Worm (Caenorhabditis elegans) whole organism, L4 larva: ENCODE data around the gene glc-4.

Source experiments
- D1046.2 ChIP-seq: fragments of 200-800 bp; sonication (Bioruptor generic); IDR thresholded peaks from 2 replicates; pipeline ENCODE4 v1.3.6; 2022; ENCODE audit warnings: missing genetic modification characterization, missing compliant biosample characterization
- F26F4.8 ChIP-seq: fragments of 200-800 bp; sonication (Bioruptor generic); conservative IDR thresholded peaks from 2 replicates; pipeline ENCODE4 v1.3.6; 2022; ENCODE audit warnings: missing genetic modification characterization, missing compliant biosample characterization
- F49E8.2 ChIP-seq: sonication (generic microtip); optimal IDR thresholded peaks from 2 replicates; lab custom pipeline; 2016; ENCODE audit warnings: missing compliant biosample characterization, mild to moderate bottlenecking, missing genetic modification characterization, borderline replicate concordance
- R02D3.7 ChIP-seq: fragments of 150-350 bp; sonication (generic microtip); optimal IDR thresholded peaks from 3 replicates; lab custom pipeline; 2014; ENCODE audit warnings: missing biosample characterization, missing genetic modification characterization
- T26A8.4 ChIP-seq: fragments of 200-800 bp; sonication (Bioruptor generic); IDR thresholded peaks from 2 replicates; pipeline ENCODE4 v1.3.6; 2022; ENCODE audit warnings: missing genetic modification characterization, missing compliant biosample characterization
- aha-1 ChIP-seq: fragments of 150-350 bp; peaks from one replicate; lab custom pipeline; 2014; ENCODE audit warnings: missing biosample characterization, missing genetic modification characterization
- ama-1 ChIP-seq: fragments of 150-350 bp; optimal IDR thresholded peaks from 2 replicates; lab custom pipeline; 2014; ENCODE audit warnings: inconsistent platforms, mixed read lengths
- ceh-28 ChIP-seq: fragments of 150-350 bp; optimal IDR thresholded peaks from 2 replicates; lab custom pipeline; 2014; ENCODE audit warnings: missing biosample characterization, missing genetic modification reagents, missing genetic modification characterization
- ceh-32 ChIP-seq: sonication (generic microtip); optimal IDR thresholded peaks from 2 replicates; lab custom pipeline; 2016; ENCODE audit warnings: mild to moderate bottlenecking, missing genetic modification characterization, missing compliant biosample characterization; ENCODE audit not compliant: poor library complexity
- ceh-44 ChIP-seq: fragments of 200-800 bp; sonication (Bioruptor generic); IDR thresholded peaks from 2 replicates; pipeline ENCODE4 v1.3.6; 2022; ENCODE audit warnings: missing genetic modification reagents, missing genetic modification characterization, missing compliant biosample characterization
- ceh-62 ChIP-seq: sonication (generic microtip); optimal IDR thresholded peaks from 2 replicates; lab custom pipeline; 2017; ENCODE audit warnings: missing biosample characterization, missing genetic modification characterization
- cey-2 ChIP-seq: sonication (generic microtip); optimal IDR thresholded peaks from 3 replicates; lab custom pipeline; 2017; ENCODE audit warnings: missing genetic modification characterization, mild to moderate bottlenecking, missing compliant biosample characterization, antibody characterized with exemption, borderline replicate concordance; ENCODE audit not compliant: insufficient read depth
- ctbp-1 ChIP-seq: fragments of 200-800 bp; sonication (Bioruptor generic); IDR thresholded peaks from 2 replicates; pipeline ENCODE4 v1.3.6; 2022; ENCODE audit warnings: missing genetic modification reagents, missing genetic modification characterization, missing compliant biosample characterization
- daf-12 ChIP-seq: fragments of 150-350 bp; optimal IDR thresholded peaks from 2 replicates; lab custom pipeline; 2014; ENCODE audit warnings: missing biosample characterization, missing genetic modification reagents, missing genetic modification characterization
- daf-16 ChIP-seq, 3 experiments: sonication (generic microtip); optimal IDR thresholded peaks; 2 replicates each; lab custom pipeline; 2016 to 2017; ENCODE audit warnings: missing genetic modification characterization in 3 of 3, missing genetic modification reagents in 3 of 3, mild to moderate bottlenecking in 2 of 3, missing compliant biosample characterization in 2 of 3, missing biosample characterization in 1 of 3, moderate library complexity in 1 of 3
- daf-19 ChIP-seq: fragments of 200-800 bp; sonication (Bioruptor generic); conservative IDR thresholded peaks from 2 replicates; pipeline ENCODE4 v1.3.6; 2022; ENCODE audit warnings: missing genetic modification characterization, missing compliant biosample characterization
- daf-8 ChIP-seq: fragments of 200-800 bp; sonication (Bioruptor generic); IDR thresholded peaks from 2 replicates; pipeline ENCODE4 v1.3.6; 2022; ENCODE audit warnings: missing genetic modification characterization, missing compliant biosample characterization
- dmd-9 ChIP-seq: fragments of 200-800 bp; sonication (Bioruptor generic); IDR thresholded peaks from 2 replicates; pipeline ENCODE4 v1.3.6; 2022; ENCODE audit warnings: missing genetic modification reagents, missing genetic modification characterization, missing compliant biosample characterization
- dpl-1 ChIP-seq: fragments of 150-350 bp; optimal IDR thresholded peaks from 2 replicates; lab custom pipeline; 2014; ENCODE audit warnings: missing biosample characterization, missing genetic modification reagents, missing genetic modification characterization
- egl-27 ChIP-seq: sonication (generic microtip); optimal IDR thresholded peaks from 3 replicates; lab custom pipeline; 2017; ENCODE audit warnings: missing biosample characterization, missing genetic modification reagents, missing genetic modification characterization
- egl-43 ChIP-seq: fragments of 200-800 bp; sonication (Bioruptor generic); IDR thresholded peaks from 2 replicates; pipeline ENCODE4 v1.3.6; 2022; ENCODE audit warnings: missing genetic modification reagents, missing genetic modification characterization, missing compliant biosample characterization
- fkh-10 ChIP-seq: fragments of 150-350 bp; optimal IDR thresholded peaks from 2 replicates; lab custom pipeline; 2014; ENCODE audit warnings: missing biosample characterization, missing genetic modification reagents, missing genetic modification characterization
- fos-1 ChIP-seq: fragments of 150-350 bp; optimal IDR thresholded peaks from 2 replicates; lab custom pipeline; 2014; ENCODE audit warnings: missing biosample characterization, missing genetic modification characterization
- hlh-30 ChIP-seq: sonication (generic microtip); optimal IDR thresholded peaks from 2 replicates; lab custom pipeline; 2017; ENCODE audit warnings: antibody characterized with exemption, mild to moderate bottlenecking, missing genetic modification characterization, missing compliant biosample characterization; ENCODE audit not compliant: insufficient read depth
- hmg-1.1 ChIP-seq: fragments of 200-800 bp; sonication (Bioruptor generic); IDR thresholded peaks from 2 replicates; pipeline ENCODE4 v1.3.6; 2022; ENCODE audit warnings: missing genetic modification reagents, missing genetic modification characterization, missing compliant biosample characterization
- jun-1 ChIP-seq: fragments of 150-350 bp; optimal IDR thresholded peaks from 2 replicates; lab custom pipeline; 2014; ENCODE audit warnings: missing biosample characterization, missing genetic modification reagents, missing genetic modification characterization
- lim-7 ChIP-seq: fragments of 200-800 bp; sonication (Bioruptor generic); IDR thresholded peaks from 2 replicates; pipeline ENCODE4 v1.3.6; 2022; ENCODE audit warnings: missing genetic modification characterization, missing compliant biosample characterization
- lin-13 ChIP-seq: fragments of 150-350 bp; optimal IDR thresholded peaks from 2 replicates; lab custom pipeline; 2014; ENCODE audit warnings: missing biosample characterization, missing genetic modification reagents, missing genetic modification characterization
- lin-15B ChIP-seq: fragments of 150-350 bp; sonication (generic microtip); optimal IDR thresholded peaks from 3 replicates; lab custom pipeline; 2014; ENCODE audit warnings: missing biosample characterization, missing genetic modification characterization
- lin-38 ChIP-seq: fragments of 200-800 bp; sonication (Bioruptor generic); IDR thresholded peaks from 2 replicates; pipeline ENCODE4 v1.3.6; 2022; ENCODE audit warnings: missing genetic modification reagents, missing genetic modification characterization, missing compliant biosample characterization
- lir-3 ChIP-seq: sonication (generic microtip); optimal IDR thresholded peaks from 2 replicates; lab custom pipeline; 2016; ENCODE audit warnings: mild to moderate bottlenecking, missing genetic modification characterization, missing compliant biosample characterization
- lsy-2 ChIP-seq, 2 experiments: fragments of 150-350 bp in 1 of 2; sonication (generic microtip) in 1 of 2; optimal IDR thresholded peaks; 2 replicates each; lab custom pipeline; 2014 to 2017; ENCODE audit warnings: missing biosample characterization in 2 of 2, missing genetic modification characterization in 2 of 2
- madf-5 ChIP-seq, 2 experiments: fragments of 200-800 bp; sonication (Bioruptor generic); IDR thresholded peaks; 2 replicates each; pipeline ENCODE4 v1.3.6; 2022; ENCODE audit warnings: missing compliant biosample characterization in 2 of 2, missing genetic modification characterization in 2 of 2
- mep-1 ChIP-seq: fragments of 150-350 bp; sonication (generic microtip); optimal IDR thresholded peaks from 3 replicates; lab custom pipeline; 2014; ENCODE audit warnings: missing biosample characterization, missing genetic modification characterization
- nhr-10 ChIP-seq: fragments of 150-350 bp; optimal IDR thresholded peaks from 2 replicates; lab custom pipeline; 2014; ENCODE audit warnings: missing biosample characterization, missing genetic modification characterization
- nhr-11 ChIP-seq: fragments of 150-350 bp; optimal IDR thresholded peaks from 2 replicates; lab custom pipeline; 2014; ENCODE audit warnings: missing biosample characterization, missing genetic modification characterization
- pha-4 ChIP-seq, 2 experiments: fragments of 150-350 bp in 1 of 2; fragments of 200-800 bp in 1 of 2; sonication (Bioruptor generic) in 1 of 2; IDR thresholded peaks in 1 of 2; optimal IDR thresholded peaks in 1 of 2; 2 replicates each; pipeline versions ENCODE4 v1.3.6 to Lab custom; 2014 to 2022; ENCODE audit warnings: missing genetic modification characterization in 2 of 2, missing genetic modification reagents in 2 of 2, missing biosample characterization in 1 of 2, missing compliant biosample characterization in 1 of 2
- php-3 ChIP-seq: fragments of 200-800 bp; sonication (Bioruptor generic); IDR thresholded peaks from 2 replicates; pipeline ENCODE4 v1.3.6; 2022; ENCODE audit warnings: missing genetic modification reagents, missing genetic modification characterization, missing compliant biosample characterization
- rbr-2 ChIP-seq: sonication (generic microtip); optimal IDR thresholded peaks from 2 replicates; lab custom pipeline; 2016; ENCODE audit warnings: missing genotype, missing genetic modification characterization, missing compliant biosample characterization
- saeg-2 ChIP-seq: fragments of 200-800 bp; sonication (Bioruptor generic); IDR thresholded peaks from 2 replicates; pipeline ENCODE4 v1.3.6; 2022; ENCODE audit warnings: missing genetic modification reagents, missing genetic modification characterization, missing compliant biosample characterization
- snpc-1.2 ChIP-seq: fragments of 200-800 bp; sonication (Bioruptor generic); IDR thresholded peaks from 2 replicates; pipeline ENCODE4 v1.3.6; 2022; ENCODE audit warnings: missing genetic modification reagents, missing genetic modification characterization, missing compliant biosample characterization
- spr-1 ChIP-seq: sonication (generic microtip); optimal IDR thresholded peaks from 2 replicates; lab custom pipeline; 2016; ENCODE audit warnings: mild to moderate bottlenecking, missing genetic modification characterization, missing compliant biosample characterization
- spr-3 ChIP-seq: fragments of 200-800 bp; sonication (Bioruptor generic); optimal IDR thresholded peaks from 2 replicates; lab custom pipeline; 2018; ENCODE audit warnings: mild to moderate bottlenecking, missing genetic modification characterization, missing compliant biosample characterization
- unc-130 ChIP-seq: sonication (generic microtip); optimal IDR thresholded peaks from 2 replicates; lab custom pipeline; 2016; ENCODE audit warnings: missing genetic modification reagents, missing genetic modification characterization, missing compliant biosample characterization
- unc-39 ChIP-seq: sonication (generic microtip); optimal IDR thresholded peaks from 2 replicates; lab custom pipeline; 2017; ENCODE audit warnings: missing biosample characterization, missing genetic modification characterization
- vab-7 ChIP-seq: fragments of 200-800 bp; sonication (Bioruptor generic); IDR thresholded peaks from 2 replicates; pipeline ENCODE4 v1.3.6; 2022; ENCODE audit warnings: missing genetic modification reagents, missing genetic modification characterization, missing compliant biosample characterization
- ztf-7 ChIP-seq: fragments of 150-350 bp; optimal IDR thresholded peaks from 2 replicates; lab custom pipeline; 2014; ENCODE audit warnings: missing biosample characterization, missing genetic modification characterization

The glc-4 gene

ce11 chrII:7151969-7152631 lies 22.6 kb downstream of the glc-4 start, which contains the start of gene fust-1 (continued):
- TF ChIP-seq F26F4.8 (GFP tag; lab: Robert Waterston, UW) (no peak), cey-2 (tag; lab: Kevin White, UChicago) (peak; percentile 76), unc-39 (tag; lab: Kevin White, UChicago) (no peak), snpc-1.2 (peak; percentile 78), spr-1 (tag; lab: Kevin White, UChicago) (peak; percentile 93), hmg-1.1 (peak; percentile 94), daf-8 (GFP tag; lab: Robert Waterston, UW) (no peak), php-3 (GFP tag; lab: Robert Waterston, UW) (peak; percentile 86), ceh-62 (no peak), spr-3 (GFP tag; lab: Kevin White, UChicago) (peak; percentile 81), unc-130 (peak; percentile 44), nhr-11 (tag; lab: Kevin White, UChicago) (peak; percentile 94), ceh-28 (tag; lab: Kevin White, UChicago) (no peak), lir-3 (peak; percentile 38), rbr-2 (peak; percentile 96)

DNA sequence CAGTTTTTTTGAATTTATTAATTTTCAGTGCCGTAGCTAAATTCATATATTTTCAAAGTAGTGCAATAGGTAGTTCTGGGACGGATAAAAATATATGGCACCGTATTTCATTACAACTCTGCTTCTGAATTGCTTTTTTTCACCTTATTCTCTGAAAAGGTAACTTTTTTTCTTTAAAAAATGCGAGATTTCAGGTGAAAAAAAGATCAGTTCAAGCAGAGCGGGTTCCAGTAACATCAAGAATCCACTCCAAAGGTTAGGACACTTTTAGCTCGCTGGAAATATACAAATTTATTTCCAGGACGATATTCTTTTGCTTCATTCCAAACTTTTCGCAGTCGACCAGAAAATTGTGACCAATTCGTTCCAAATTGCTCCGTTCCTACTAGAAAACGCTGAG lies 26.6 kb downstream of the glc-4 start, which contains the start of gene T07F8.1:
Gene T07F8.1, plus strand, starts transcription at position 301 of the 400 bp plus-strand sequence.
- no peak for TF ChIP-seq saeg-2 (GFP tag; lab: Robert Waterston, UW)
- no peak for TF ChIP-seq lin-15B (tag; lab: Kevin White, UChicago)
- TF ChIP-seq pha-4 (GFP tag; IDR thresholded peaks at IDR 0.05; lab: Robert Waterston, UW) = no peak
- TF ChIP-seq pha-4 (tag; optimal IDR thresholded peaks at IDR 0.05; lab: Kevin White, UChicago) = no peak
- TF ChIP-seq daf-19 (GFP tag; lab: Robert Waterston, UW) = no peak
- no peak for TF ChIP-seq cey-2 (tag; lab: Kevin White, UChicago)
- TF ChIP-seq daf-12 (tag; lab: Kevin White, UChicago) = no peak
- TF ChIP-seq egl-27 = no peak
- TF ChIP-seq egl-43 (GFP tag; lab: Robert Waterston, UW) = no peak
- no peak for TF ChIP-seq ama-1
- TF ChIP-seq vab-7 = no peak
- no peak for TF ChIP-seq ctbp-1 (GFP tag; lab: Robert Waterston, UW)
- no peak for TF ChIP-seq daf-16 (GFP tag; optimal IDR thresholded peaks at IDR 0.05; lab: Kevin White, UChicago)
- TF ChIP-seq daf-16 (tag; optimal IDR thresholded peaks at IDR 0.05; lab: Kevin White, UChicago) = no peak
- no peak for TF ChIP-seq T26A8.4
- TF ChIP-seq nhr-10 (tag; lab: Kevin White, UChicago) = no peak
- TF ChIP-seq fkh-10 = no peak
- no peak for TF ChIP-seq ceh-44 (GFP tag; lab: Robert Waterston, UW)
- no peak for TF ChIP-seq spr-3 (GFP tag; lab: Kevin White, UChicago)

ce11 chrII:7147550-7147949 lies 27.2 kb downstream of the glc-4 start:
- TF ChIP-seq hlh-30 (tag; lab: Kevin White, UChicago) = no peak
- TF ChIP-seq ztf-7 = no peak
- TF ChIP-seq aha-1 (tag; lab: Kevin White, UChicago) = peak; percentile 72
- no peak for TF ChIP-seq madf-5 (GFP tag; IDR thresholded peaks at IDR 0.05; lab: Robert Waterston, UW)
- TF ChIP-seq dmd-9 (GFP tag; lab: Robert Waterston, UW) = no peak
- TF ChIP-seq fos-1 = no peak
- TF ChIP-seq mep-1 = peak; percentile 32
- peak in 1 of 2 experiments; percentile 79 for TF ChIP-seq lsy-2 (tag; optimal IDR thresholded peaks at IDR 0.05; lab: Kevin White, UChicago)
- no peak for TF ChIP-seq rbr-2
- TF ChIP-seq ceh-32 (tag; lab: Kevin White, UChicago) = no peak
- no peak for TF ChIP-seq spr-1 (tag; lab: Kevin White, UChicago)
- peak; percentile 21 for TF ChIP-seq dpl-1 (GFP tag; lab: Kevin White, UChicago)
- peak; percentile 32 for TF ChIP-seq unc-130
- no peak for TF ChIP-seq nhr-11 (tag; lab: Kevin White, UChicago)
- TF ChIP-seq lir-3 = no peak
- TF ChIP-seq F49E8.2 (tag; lab: Kevin White, UChicago) = peak; percentile 50
- no peak for TF ChIP-seq D1046.2 (GFP tag; lab: Robert Waterston, UW)
- no peak for TF ChIP-seq spr-3 (GFP tag; lab: Kevin White, UChicago)
- no peak for TF ChIP-seq lim-7 (GFP tag; lab: Robert Waterston, UW)
- peak; percentile 17 for TF ChIP-seq lin-13
- no peak for TF ChIP-seq saeg-2 (GFP tag; lab: Robert Waterston, UW)
- no peak for TF ChIP-seq jun-1 (tag; lab: Kevin White, UChicago)
- TF ChIP-seq R02D3.7 (tag; lab: Kevin White, UChicago) = no peak
- peak; percentile 93 for TF ChIP-seq lin-38 (GFP tag; lab: Robert Waterston, UW)
